Worm (Caenorhabditis elegans) whole organism, early embryonic: ENCODE results near the gene C25E10.8.

Experiments
- F13C5.2 ChIP-seq: sonication (generic microtip); optimal IDR thresholded peaks from 2 replicates; lab custom pipeline; 2017; ENCODE audit warnings: mild to moderate bottlenecking, missing genetic modification characterization, inconsistent platforms, missing compliant biosample characterization
- ama-1 ChIP-seq: fragments of 150-350 bp; optimal IDR thresholded peaks from 2 replicates; lab custom pipeline; 2014
- ceh-36 ChIP-seq: sonication (generic microtip); optimal IDR thresholded peaks from 2 replicates; lab custom pipeline; 2016; ENCODE audit warnings: missing genetic modification characterization, inconsistent platforms, missing compliant biosample characterization
- hmg-4 ChIP-seq: fragments of 200-800 bp; sonication (Bioruptor generic); optimal IDR thresholded peaks from 2 replicates; lab custom pipeline; 2018; ENCODE audit warnings: mild to moderate bottlenecking, missing genetic modification characterization, missing compliant biosample characterization

ce11 chrV:9078815-9079525 is 25.1 kb upstream of the C25E10.8 start:
- TF ChIP-seq ceh-36 (tag; lab: Kevin White, UChicago) (no peak), ama-1 (lab: Kevin White, UChicago) (no peak), hmg-4 (GFP tag; lab: Kevin White, UChicago) (no peak), F13C5.2 (tag; lab: Kevin White, UChicago) (no peak)
